Fruit fly (Drosophila melanogaster): ENCODE measurements around the gene CG6428.

CG6428 gene

DNA sequence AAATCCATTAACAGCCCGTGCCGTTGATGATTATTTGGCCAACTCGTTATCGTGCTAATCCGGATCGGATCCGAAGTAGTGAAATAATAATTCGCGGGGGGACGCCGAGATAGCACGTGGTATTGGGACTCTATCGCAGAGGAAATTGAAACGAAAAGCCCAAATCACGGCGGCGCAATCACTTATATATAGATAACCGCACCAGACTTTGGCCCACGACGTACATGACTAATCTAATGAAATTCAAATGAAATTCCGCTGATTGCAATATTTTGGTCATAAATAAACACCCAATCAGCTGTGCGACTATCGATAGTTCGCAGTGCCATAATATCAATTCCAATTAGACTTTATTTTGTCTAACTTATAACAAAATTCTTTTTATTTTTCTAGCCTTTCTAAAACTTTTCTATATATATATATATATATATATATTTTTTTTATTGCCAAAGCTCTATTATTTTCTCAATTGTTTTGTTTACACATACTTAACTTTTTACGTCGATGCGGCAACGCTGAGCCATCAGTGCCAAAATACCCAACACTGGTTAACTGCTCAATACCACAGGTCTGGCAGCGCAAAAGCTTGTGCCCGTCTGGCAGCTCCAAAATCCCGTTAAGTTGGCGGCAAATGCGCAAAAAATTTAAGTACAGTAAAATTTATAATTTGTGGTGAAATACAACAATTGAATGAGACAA is at the start of gene CG6428 (continued):
- TF ChIP-seq CG10147 (GFP tag; optimal IDR thresholded peaks at IDR 0.05) (no peak), Awh (GFP tag; IDR thresholded peaks at IDR 0.05) (no peak), oc (tag; optimal IDR thresholded peaks at IDR 0.05) (no peak), cas (GFP tag; IDR thresholded peaks at IDR 0.05) (no peak), CG11093 (GFP tag; IDR thresholded peaks at IDR 0.05) (no peak), CG9932 (GFP tag; IDR thresholded peaks at IDR 0.05) (peak; percentile 78), trh (GFP tag; optimal IDR thresholded peaks at IDR 0.05) (no peak), nau (GFP tag; optimal IDR thresholded peaks at IDR 0.05) (no peak), Dbx (GFP tag; IDR thresholded peaks at IDR 0.05) (peak; percentile 35; the same call in 2 of the 3 replicates), Atf-2 (GFP tag; optimal IDR thresholded peaks at IDR 0.05) (no peak), dimm (GFP tag; IDR thresholded peaks at IDR 0.05) (no peak), CG14860 (GFP tag; IDR thresholded peaks at IDR 0.05; ENCODE audit: partially characterized antibody) (no peak), CG12236 (GFP tag; optimal IDR thresholded peaks at IDR 0.05) (no peak), abd-A (tag; optimal IDR thresholded peaks at IDR 0.05) (peak; percentile 70), ro (GFP tag; IDR thresholded peaks at IDR 0.05) (no peak), CTCF (GFP tag; optimal IDR thresholded peaks at IDR 0.05) (peak; percentile 49), pan (optimal IDR thresholded peaks at IDR 0.05) (no peak), pan (GFP tag; optimal IDR thresholded peaks at IDR 0.05 in 1 of 2, IDR thresholded peaks at IDR 0.05 in 1 of 2) (no peak), CG10366 (GFP tag; IDR thresholded peaks at IDR 0.05) (no peak; the same call in 1 of the 2 replicates), Chrac-16 (GFP tag; optimal IDR thresholded peaks at IDR 0.05) (peak; percentile 33), eve (GFP tag; optimal IDR thresholded peaks at IDR 0.05) (no peak), pnt (GFP tag; optimal IDR thresholded peaks at IDR 0.05) (no peak), CG3407 (GFP tag; optimal IDR thresholded peaks at IDR 0.05) (no peak), CG8388 (GFP tag; optimal IDR thresholded peaks at IDR 0.05) (peak; percentile 25), NC2β (GFP tag; optimal IDR thresholded peaks at IDR 0.05) (no peak), Fer3 (tag; optimal IDR thresholded peaks at IDR 0.05) (no peak), D19A (tag; optimal IDR thresholded peaks at IDR 0.05) (no peak), CG3847 (GFP tag; IDR thresholded peaks at IDR 0.05) (peak; percentile 93), Fer2 (tag; optimal IDR thresholded peaks at IDR 0.05) (no peak), lov (optimal IDR thresholded peaks at IDR 0.05) (no peak), lov (GFP tag; IDR thresholded peaks at IDR 0.05) (no peak), CG6813 (GFP tag; optimal IDR thresholded peaks at IDR 0.05) (no peak), CG17359 (tag; optimal IDR thresholded peaks at IDR 0.05) (no peak), chn (GFP tag; optimal IDR thresholded peaks at IDR 0.05) (peak; percentile 26), CG2116 (GFP tag; optimal IDR thresholded peaks at IDR 0.05) (peak; percentile 59), CG17328 (GFP tag; IDR thresholded peaks at IDR 0.05) (no peak), CG17385 (GFP tag; optimal IDR thresholded peaks at IDR 0.05) (peak; percentile 5), CG1233 (GFP tag; optimal IDR thresholded peaks at IDR 0.05) (no peak), H15 (GFP tag; IDR thresholded peaks at IDR 0.05) (peak; percentile 5; the same call in 1 of the 3 replicates), ttk (GFP tag; IDR thresholded peaks at IDR 0.05) (no peak), nmo (GFP tag; optimal IDR thresholded peaks at IDR 0.05) (peak; percentile 49), repo (GFP tag; optimal IDR thresholded peaks at IDR 0.05) (no peak), CG6272 (GFP tag; IDR thresholded peaks at IDR 0.05) (no peak; the same call in 1 of the 2 replicates), HLH54F (GFP tag; optimal IDR thresholded peaks at IDR 0.05) (no peak), CG14441 (GFP tag; IDR thresholded peaks at IDR 0.05) (no peak), E2f1 (GFP tag; IDR thresholded peaks at IDR 0.05) (no peak), CG7928 (GFP tag; optimal IDR thresholded peaks at IDR 0.05) (peak; percentile 40), inv (GFP tag; IDR thresholded peaks at IDR 0.05; ENCODE audit: partially characterized antibody) (peak; percentile 33; the same call in 1 of the 2 replicates), gfzf (GFP tag; optimal IDR thresholded peaks at IDR 0.05) (no peak), CG18619 (GFP tag; optimal IDR thresholded peaks at IDR 0.05) (peak; percentile 24), CG8478 (optimal IDR thresholded peaks at IDR 0.05) (no peak), CG1603 (tag; optimal IDR thresholded peaks at IDR 0.05) (peak; percentile 61)
